Fruit fly (Drosophila melanogaster) ovary, adult (tissue): ENCODE results near the gene BNIP3.

Experiments used
- CG17801 ChIP-seq: fragments of 200-800 bp; optimal IDR thresholded peaks from 2 replicates; lab custom pipeline; 2019; ENCODE audit warnings: missing biosample characterization, mild to moderate bottlenecking, missing genetic modification characterization, moderate library complexity; ENCODE audit not compliant: partially characterized antibody

Gene BNIP3

dm6 chr3L:20537655-20538300 lies 18.6 kb upstream of the BNIP3 start:
- no peak for TF ChIP-seq CG17801

- no peak for TF ChIP-seq CG17801
These were observed 17.7 kb upstream of the BNIP3 start for dm6 chr3L:20536919-20537318.

dm6 chr3L:20533409-20533808 lies 14.2 kb upstream of the BNIP3 start, which contains the start of gene CG13250:
Gene CG13250, plus strand, starts transcription at chr3L:20533709.
- TF ChIP-seq CG17801: no peak

dm6 chr3L:20531257-20531656 lies 12.1 kb upstream of the BNIP3 start:
- TF ChIP-seq CG17801: no peak

- peak; percentile 48 for TF ChIP-seq CG17801
These were observed 11.4 kb upstream of the BNIP3 start for dm6 chr3L:20530347-20531177.

dm6 chr3L:20529918-20530317 lies 10.7 kb upstream of the BNIP3 start:
- TF ChIP-seq CG17801: no peak

dm6 chr3L:20526196-20526740 lies 7.1 kb upstream of the BNIP3 start, which contains the start of gene Nubp2:
Gene Nubp2, plus strand, starts transcription at chr3L:20526576.
- peak; percentile 94 for TF ChIP-seq CG17801

- TF ChIP-seq CG17801: no peak
These were observed 6.8 kb upstream of the BNIP3 start, which contains the start of gene Pss for dm6 chr3L:20526143-20526195. Gene Pss, minus strand, starts transcription at chr3L:20526174.

dm6 chr3L:20525743-20526142 lies 6.5 kb upstream of the BNIP3 start:
- no peak for TF ChIP-seq CG17801

- peak; percentile 6 for TF ChIP-seq CG17801
These were observed 5.3 kb upstream of the BNIP3 start for dm6 chr3L:20524409-20525010.

dm6 chr3L:20520687-20521169 lies 1.5 kb upstream of the BNIP3 start, which contains the start of the genes mTerf3 and CG5104:
Gene mTerf3, minus strand, starts transcription at chr3L:20520772.
Gene CG5104, plus strand, starts transcription at chr3L:20521009.
- TF ChIP-seq CG17801: no peak

- no peak for TF ChIP-seq CG17801
These were observed 1.0 kb downstream of the BNIP3 start for dm6 chr3L:20517897-20518804.

dm6 chr3L:20517179-20517834 lies 1.9 kb downstream of the BNIP3 start:
- no peak for TF ChIP-seq CG17801

- peak; percentile 71 for TF ChIP-seq CG17801
These were observed 2.5 kb downstream of the BNIP3 start for dm6 chr3L:20516519-20517178.

dm6 chr3L:20514101-20514500 lies 5.1 kb downstream of the BNIP3 start:
- TF ChIP-seq CG17801: no peak
